Worm (Caenorhabditis elegans) whole organism, L4 larva: ENCODE results near the gene gasr-8.

ENCODE experiments used
- R02D3.7 ChIP-seq: fragments of 150-350 bp; sonication (generic microtip); optimal IDR thresholded peaks from 3 replicates; lab custom pipeline; 2014; ENCODE audit warnings: missing biosample characterization, missing genetic modification characterization
- Y75B8A.6 ChIP-seq: fragments of 200-800 bp; sonication (Bioruptor generic); IDR thresholded peaks from 2 replicates; pipeline ENCODE4 v1.3.6; 2022; ENCODE audit warnings: missing genetic modification reagents, missing genetic modification characterization, missing compliant biosample characterization
- ZK546.5 ChIP-seq, 2 experiments: sonication (generic microtip); optimal IDR thresholded peaks; 2 replicates each; lab custom pipeline; 2017; ENCODE audit warnings: missing biosample characterization in 2 of 2, missing genetic modification characterization in 2 of 2
- aha-1 ChIP-seq: fragments of 150-350 bp; peaks from one replicate; lab custom pipeline; 2014; ENCODE audit warnings: missing biosample characterization, missing genetic modification characterization
- ceh-20 ChIP-seq: fragments of 200-800 bp; sonication (Bioruptor generic); IDR thresholded peaks from 2 replicates; pipeline ENCODE4 v1.3.6; 2022; ENCODE audit warnings: missing genetic modification reagents, missing genetic modification characterization, missing compliant biosample characterization
- cey-2 ChIP-seq: sonication (generic microtip); optimal IDR thresholded peaks from 3 replicates; lab custom pipeline; 2017; ENCODE audit warnings: missing genetic modification characterization, mild to moderate bottlenecking, missing compliant biosample characterization, antibody characterized with exemption, borderline replicate concordance; ENCODE audit not compliant: insufficient read depth
- ctbp-1 ChIP-seq: fragments of 200-800 bp; sonication (Bioruptor generic); IDR thresholded peaks from 2 replicates; pipeline ENCODE4 v1.3.6; 2022; ENCODE audit warnings: missing genetic modification reagents, missing genetic modification characterization, missing compliant biosample characterization
- dmd-6 ChIP-seq: fragments of 200-800 bp; sonication (Bioruptor generic); IDR thresholded peaks from 2 replicates; pipeline ENCODE4 v1.3.6; 2022; ENCODE audit warnings: missing genetic modification reagents, missing genetic modification characterization, missing compliant biosample characterization
- dmd-9 ChIP-seq: fragments of 200-800 bp; sonication (Bioruptor generic); IDR thresholded peaks from 2 replicates; pipeline ENCODE4 v1.3.6; 2022; ENCODE audit warnings: missing genetic modification reagents, missing genetic modification characterization, missing compliant biosample characterization
- hif-1 ChIP-seq, 2 experiments: sonication (generic microtip); optimal IDR thresholded peaks; 2 replicates each; lab custom pipeline; 2016 to 2017; ENCODE audit warnings: missing compliant biosample characterization in 2 of 2, missing genetic modification characterization in 2 of 2, missing genetic modification reagents in 2 of 2, missing genotype in 2 of 2, mild to moderate bottlenecking in 1 of 2
- hlh-11 ChIP-seq: fragments of 200-800 bp; sonication (Bioruptor generic); optimal IDR thresholded peaks from 2 replicates; lab custom pipeline; 2018; ENCODE audit warnings: mild to moderate bottlenecking, missing genetic modification characterization, missing compliant biosample characterization
- hlh-30 ChIP-seq: sonication (generic microtip); optimal IDR thresholded peaks from 2 replicates; lab custom pipeline; 2017; ENCODE audit warnings: antibody characterized with exemption, mild to moderate bottlenecking, missing genetic modification characterization, missing compliant biosample characterization; ENCODE audit not compliant: insufficient read depth
- hmg-1.1 ChIP-seq: fragments of 200-800 bp; sonication (Bioruptor generic); IDR thresholded peaks from 2 replicates; pipeline ENCODE4 v1.3.6; 2022; ENCODE audit warnings: missing genetic modification reagents, missing genetic modification characterization, missing compliant biosample characterization
- lim-7 ChIP-seq: fragments of 200-800 bp; sonication (Bioruptor generic); IDR thresholded peaks from 2 replicates; pipeline ENCODE4 v1.3.6; 2022; ENCODE audit warnings: missing genetic modification characterization, missing compliant biosample characterization
- lin-38 ChIP-seq: fragments of 200-800 bp; sonication (Bioruptor generic); IDR thresholded peaks from 2 replicates; pipeline ENCODE4 v1.3.6; 2022; ENCODE audit warnings: missing genetic modification reagents, missing genetic modification characterization, missing compliant biosample characterization
- mdl-1 ChIP-seq, 2 experiments: fragments of 150-350 bp in 1 of 2; sonication (generic microtip) in 1 of 2; optimal IDR thresholded peaks; 2 replicates each; lab custom pipeline; 2014 to 2017; ENCODE audit warnings: missing biosample characterization in 2 of 2, missing genetic modification characterization in 2 of 2
- mdt-29 ChIP-seq: fragments of 200-800 bp; sonication (Bioruptor generic); IDR thresholded peaks from 2 replicates; pipeline ENCODE4 v1.3.6; 2022; ENCODE audit warnings: missing genetic modification reagents, missing genetic modification characterization, missing compliant biosample characterization
- mxl-3 ChIP-seq: fragments of 200-800 bp; sonication (Bioruptor generic); optimal IDR thresholded peaks from 2 replicates; lab custom pipeline; 2018; ENCODE audit warnings: mild to moderate bottlenecking, missing genetic modification characterization, missing compliant biosample characterization
- nhr-11 ChIP-seq: fragments of 150-350 bp; optimal IDR thresholded peaks from 2 replicates; lab custom pipeline; 2014; ENCODE audit warnings: missing biosample characterization, missing genetic modification characterization
- nhr-25 ChIP-seq: sonication (generic microtip); optimal IDR thresholded peaks from 2 replicates; lab custom pipeline; 2017; ENCODE audit warnings: missing genetic modification characterization, mild to moderate bottlenecking, missing compliant biosample characterization, antibody characterized with exemption, moderate library complexity, borderline replicate concordance; ENCODE audit not compliant: insufficient read depth
- nhr-28 ChIP-seq: fragments of 150-350 bp; optimal IDR thresholded peaks from 2 replicates; lab custom pipeline; 2014; ENCODE audit warnings: missing biosample characterization, missing genetic modification characterization
- nhr-41 ChIP-seq: fragments of 200-800 bp; sonication (Bioruptor generic); IDR thresholded peaks from 2 replicates; pipeline ENCODE4 v1.3.6; 2022; ENCODE audit warnings: missing genetic modification reagents, missing genetic modification characterization, missing compliant biosample characterization
- nhr-42 ChIP-seq: fragments of 200-800 bp; sonication (Bioruptor generic); IDR thresholded peaks from 2 replicates; pipeline ENCODE4 v1.3.6; 2022; ENCODE audit warnings: missing genetic modification characterization, missing compliant biosample characterization
- nhr-48 ChIP-seq: sonication (generic microtip); optimal IDR thresholded peaks from 2 replicates; lab custom pipeline; 2016; ENCODE audit warnings: mild to moderate bottlenecking, missing genetic modification characterization, missing compliant biosample characterization
- nhr-6 ChIP-seq: fragments of 150-350 bp; optimal IDR thresholded peaks from 2 replicates; lab custom pipeline; 2014; ENCODE audit warnings: missing biosample characterization, missing genetic modification characterization
- php-3 ChIP-seq: fragments of 200-800 bp; sonication (Bioruptor generic); IDR thresholded peaks from 2 replicates; pipeline ENCODE4 v1.3.6; 2022; ENCODE audit warnings: missing genetic modification reagents, missing genetic modification characterization, missing compliant biosample characterization
- pqm-1 ChIP-seq: sonication (generic microtip); optimal IDR thresholded peaks from 2 replicates; lab custom pipeline; 2017; ENCODE audit warnings: missing biosample characterization, missing genetic modification characterization
- sdz-12 ChIP-seq: fragments of 200-800 bp; sonication (Bioruptor generic); optimal IDR thresholded peaks from 2 replicates; lab custom pipeline; 2018; ENCODE audit warnings: mild to moderate bottlenecking, missing genetic modification characterization, missing compliant biosample characterization
- set-16 ChIP-seq: fragments of 200-800 bp; sonication (Bioruptor generic); IDR thresholded peaks from 2 replicates; pipeline ENCODE4 v1.3.6; 2022; ENCODE audit warnings: missing genetic modification reagents, missing genetic modification characterization, missing compliant biosample characterization
- spr-3 ChIP-seq: fragments of 200-800 bp; sonication (Bioruptor generic); optimal IDR thresholded peaks from 2 replicates; lab custom pipeline; 2018; ENCODE audit warnings: mild to moderate bottlenecking, missing genetic modification characterization, missing compliant biosample characterization
- tra-1 ChIP-seq: fragments of 200-800 bp; sonication (Bioruptor generic); IDR thresholded peaks from 2 replicates; pipeline ENCODE4 v1.3.6; 2022; ENCODE audit warnings: missing genetic modification reagents, missing genetic modification characterization, missing compliant biosample characterization
- unc-62 ChIP-seq, 3 experiments: fragments of 150-350 bp in 1 of 3; sonication (generic microtip); optimal IDR thresholded peaks in 2 of 3; peaks in 1 of 3; 1 replicate in 1 of 3; 2 replicates in 2 of 3; lab custom pipeline; 2014 to 2017; ENCODE audit warnings: missing biosample characterization in 3 of 3, missing genetic modification characterization in 3 of 3, missing genetic modification reagents in 3 of 3, missing genotype in 1 of 3
- zag-1 ChIP-seq: fragments of 150-350 bp; optimal IDR thresholded peaks from 2 replicates; lab custom pipeline; 2014; ENCODE audit warnings: missing biosample characterization, missing genetic modification characterization
- zip-2 ChIP-seq: fragments of 150-350 bp; optimal IDR thresholded peaks from 2 replicates; lab custom pipeline; 2014; ENCODE audit warnings: missing biosample characterization, missing genetic modification characterization
- ztf-7 ChIP-seq: fragments of 150-350 bp; optimal IDR thresholded peaks from 2 replicates; lab custom pipeline; 2014; ENCODE audit warnings: missing biosample characterization, missing genetic modification characterization

Gene gasr-8

ce11 chrV:14659595-14659994 lies 29.3 kb upstream of the gasr-8 start:
- TF ChIP-seq pqm-1 (tag; lab: Kevin White, UChicago) (no peak), unc-62 (GFP tag; optimal IDR thresholded peaks at IDR 0.05 in 1 of 2; lab: Kevin White, UChicago) (peak in 1 of 2 experiments; percentile 90), unc-62 (tag; optimal IDR thresholded peaks at IDR 0.05; lab: Kevin White, UChicago) (no peak)

ce11 chrV:14660608-14661355 lies 28.1 kb upstream of the gasr-8 start, which contains the start of gene srh-17:
TSS of gene srh-17 (plus strand) at chrV:14661305.
- TF ChIP-seq nhr-6 (tag; lab: Kevin White, UChicago) = peak; percentile 5
- TF ChIP-seq nhr-28 (tag; lab: Kevin White, UChicago) = peak; percentile 71
- peak; percentile 20 for TF ChIP-seq nhr-25
- no peak for TF ChIP-seq hmg-1.1 (GFP tag; lab: Robert Waterston, UW)
- TF ChIP-seq nhr-11 = peak; percentile 14
- no peak for TF ChIP-seq sdz-12 (GFP tag; lab: Kevin White, UChicago)
- TF ChIP-seq nhr-42 (GFP tag; lab: Robert Waterston, UW) = no peak
- TF ChIP-seq php-3 (GFP tag; lab: Robert Waterston, UW) = no peak
- no peak for TF ChIP-seq zag-1 (tag; lab: Kevin White, UChicago)
- no peak for TF ChIP-seq nhr-41 (GFP tag; lab: Robert Waterston, UW)
- no peak for TF ChIP-seq Y75B8A.6 (GFP tag; lab: Robert Waterston, UW)
- peak; percentile 93 for TF ChIP-seq mxl-3 (GFP tag; lab: Kevin White, UChicago)
- peak; percentile 49 for TF ChIP-seq dmd-6
- TF ChIP-seq nhr-48 (tag; lab: Kevin White, UChicago) = peak; percentile 90
- peak; percentile 53 to 76 for TF ChIP-seq hif-1 (tag; optimal IDR thresholded peaks at IDR 0.05; lab: Kevin White, UChicago)
- no peak for TF ChIP-seq R02D3.7
- no peak for TF ChIP-seq set-16 (GFP tag; lab: Robert Waterston, UW)
- no peak for TF ChIP-seq mdt-29 (GFP tag; lab: Robert Waterston, UW)
- peak in 1 of 2 experiments; percentile 72 for TF ChIP-seq unc-62 (GFP tag; optimal IDR thresholded peaks at IDR 0.05 in 1 of 2; lab: Kevin White, UChicago)
- no peak for TF ChIP-seq unc-62 (tag; optimal IDR thresholded peaks at IDR 0.05; lab: Kevin White, UChicago)
- peak; percentile 92 for TF ChIP-seq cey-2 (tag; lab: Kevin White, UChicago)
- TF ChIP-seq aha-1 = peak; percentile 92
- TF ChIP-seq ceh-20 (GFP tag; lab: Robert Waterston, UW) = peak; percentile 65; the same call in 1 of the 2 replicates
- peak; percentile 79 for TF ChIP-seq hlh-11
- TF ChIP-seq ztf-7 = no peak
- peak; percentile 77 for TF ChIP-seq hlh-30
- TF ChIP-seq ZK546.5 (tag; optimal IDR thresholded peaks at IDR 0.05; lab: Kevin White, UChicago) = no peak
- TF ChIP-seq spr-3 (GFP tag; lab: Kevin White, UChicago) = no peak
- peak; percentile 83 to 87 for TF ChIP-seq mdl-1 (tag; optimal IDR thresholded peaks at IDR 0.05; lab: Kevin White, UChicago)
- TF ChIP-seq tra-1 (GFP tag; lab: Robert Waterston, UW) = no peak

ce11 chrV:14663006-14663405 lies 25.9 kb upstream of the gasr-8 start, which contains the start of gene C47E8.9:
TSS of gene C47E8.9 (plus strand) at chrV:14663306.
- no peak for TF ChIP-seq R02D3.7
- no peak for TF ChIP-seq lin-38 (GFP tag; lab: Robert Waterston, UW)
- TF ChIP-seq dmd-9 (GFP tag; lab: Robert Waterston, UW) = no peak
- no peak for TF ChIP-seq lim-7
- no peak for TF ChIP-seq zip-2 (tag; lab: Kevin White, UChicago)
- no peak for TF ChIP-seq ctbp-1 (GFP tag; lab: Robert Waterston, UW)
- no peak for TF ChIP-seq hmg-1.1 (GFP tag; lab: Robert Waterston, UW)
- no peak for TF ChIP-seq hif-1 (tag; optimal IDR thresholded peaks at IDR 0.05; lab: Kevin White, UChicago)
- TF ChIP-seq Y75B8A.6 (GFP tag; lab: Robert Waterston, UW) = no peak
- no peak for TF ChIP-seq nhr-28 (tag; lab: Kevin White, UChicago)
